Fruit fly (Drosophila melanogaster): ENCODE measurements around the gene Vps16B.

The Vps16B gene

dm6 chr3R:29802753-29803313 is 13.4 kb downstream of the Vps16B start, which contains the start of the genes Etfb and CG7789 (continued):
- TF ChIP-seq Dbx (GFP tag; IDR thresholded peaks at IDR 0.05) (peak; percentile 80), Ssrp (tag; optimal IDR thresholded peaks at IDR 0.05) (peak; percentile 64), Dek (tag; optimal IDR thresholded peaks at IDR 0.05) (peak; percentile 79), CG15479 (GFP tag; optimal IDR thresholded peaks at IDR 0.05) (no peak), trem (tag; optimal IDR thresholded peaks at IDR 0.05) (peak; percentile 55), lilli (GFP tag; optimal IDR thresholded peaks at IDR 0.05) (peak; percentile 88), Adf1 (GFP tag; IDR thresholded peaks at IDR 0.05) (peak; percentile 77), CG4617 (GFP tag; optimal IDR thresholded peaks at IDR 0.05; ENCODE audit: borderline replicate concordance) (peak; percentile 91), Optix (GFP tag; IDR thresholded peaks at IDR 0.05) (peak; percentile 65), yki (optimal IDR thresholded peaks at IDR 0.05) (no peak), hth (optimal IDR thresholded peaks at IDR 0.05) (no peak), CG15696 (tag; optimal IDR thresholded peaks at IDR 0.05) (peak; percentile 65), sima (GFP tag; optimal IDR thresholded peaks at IDR 0.05) (peak; percentile 57), CTCF (GFP tag; optimal IDR thresholded peaks at IDR 0.05) (peak; percentile 19), CG17829 (tag; optimal IDR thresholded peaks at IDR 0.05) (peak; percentile 70), dimm (GFP tag; IDR thresholded peaks at IDR 0.05) (no peak), fru (optimal IDR thresholded peaks at IDR 0.05) (no peak), hbn (GFP tag; IDR thresholded peaks at IDR 0.05; ENCODE audit: partially characterized antibody) (peak; percentile 87), nom (GFP tag; optimal IDR thresholded peaks at IDR 0.05) (peak; percentile 99), YL-1 (GFP tag; optimal IDR thresholded peaks at IDR 0.05) (peak; percentile 94), CG2202 (tag; optimal IDR thresholded peaks at IDR 0.05) (peak; percentile 7), Deaf1 (tag; optimal IDR thresholded peaks at IDR 0.05) (no peak), CG7271 (tag; optimal IDR thresholded peaks at IDR 0.05) (no peak), CG1602 (GFP tag; optimal IDR thresholded peaks at IDR 0.05) (peak; percentile 62), CG5245 (GFP tag; optimal IDR thresholded peaks at IDR 0.05) (peak; percentile 11), CG32532 (GFP tag; IDR thresholded peaks at IDR 0.05) (peak; percentile 90), ara (GFP tag; IDR thresholded peaks at IDR 0.05) (peak; percentile 51; the same call in 1 of the 2 replicates), slp2 (GFP tag; optimal IDR thresholded peaks at IDR 0.05) (no peak), Side (GFP tag; optimal IDR thresholded peaks at IDR 0.05) (peak; percentile 52), Oli (tag; optimal IDR thresholded peaks at IDR 0.05) (peak; percentile 62), Xrp1 (GFP tag; IDR thresholded peaks at IDR 0.05) (peak; percentile 65), gsb (GFP tag; IDR thresholded peaks at IDR 0.05) (peak; percentile 73), Dll (GFP tag; IDR thresholded peaks at IDR 0.05; ENCODE audit: partially characterized antibody) (peak; percentile 89), CG11504 (tag; optimal IDR thresholded peaks at IDR 0.05) (no peak), ind (GFP tag; optimal IDR thresholded peaks at IDR 0.05) (peak; percentile 69), dmrt99B (tag; optimal IDR thresholded peaks at IDR 0.05) (no peak), her (GFP tag; optimal IDR thresholded peaks at IDR 0.05) (peak; percentile 73), CG10274 (GFP tag; optimal IDR thresholded peaks at IDR 0.05) (no peak), br (optimal IDR thresholded peaks at IDR 0.05) (no peak), Hr78 (GFP tag; optimal IDR thresholded peaks at IDR 0.05) (no peak), org-1 (GFP tag; optimal IDR thresholded peaks at IDR 0.05) (peak; percentile 30), ewg (GFP tag; optimal IDR thresholded peaks at IDR 0.05) (peak; percentile 44), CG13287 (GFP tag; IDR thresholded peaks at IDR 0.05; ENCODE audit: partially characterized antibody) (peak; percentile 93), tx (GFP tag; optimal IDR thresholded peaks at IDR 0.05) (peak; percentile 75), stwl (tag; optimal IDR thresholded peaks at IDR 0.05) (peak; percentile 11), bab2 (GFP tag; optimal IDR thresholded peaks at IDR 0.05) (peak; percentile 78), ken (GFP tag; IDR thresholded peaks at IDR 0.05) (peak; percentile 78), esg (GFP tag; conservative IDR thresholded peaks at IDR 0.05) (peak; percentile 55; the same call in 1 of the 2 replicates), chm (GFP tag; IDR thresholded peaks at IDR 0.05) (peak; percentile 69), Dad (GFP tag; optimal IDR thresholded peaks at IDR 0.05) (peak; percentile 55), H15 (GFP tag; IDR thresholded peaks at IDR 0.05) (peak; percentile 61; the same call in 2 of the 3 replicates), cg (GFP tag; optimal IDR thresholded peaks at IDR 0.05) (no peak)

All from whole organism, embryonic.